Fruit fly (Drosophila melanogaster) whole organism, wandering third instar larva: ENCODE data around the gene Ahcy.
A peak's percentile ranks its signal among the peaks of the same experiment; 100 is the strongest.

Experiments used
- Abd-B ChIP-seq: fragments of >200 bp; optimal IDR thresholded peaks from 2 replicates; lab custom pipeline; 2017; ENCODE audit warnings: missing biosample characterization, missing genetic modification characterization
- CG32264 ChIP-seq: fragments of 200-800 bp; sonication (Bioruptor generic); optimal IDR thresholded peaks from 2 replicates; lab custom pipeline; 2016; ENCODE audit warnings: missing biosample characterization, missing genetic modification characterization
- CG9705 ChIP-seq: fragments of 200-800 bp; sonication (Bioruptor generic); optimal IDR thresholded peaks from 2 replicates; lab custom pipeline; 2018; ENCODE audit warnings: missing biosample characterization, mild to moderate bottlenecking, missing genetic modification characterization
- CrebA ChIP-seq: fragments of 200-800 bp; sonication (Bioruptor generic); optimal IDR thresholded peaks from 2 replicates; lab custom pipeline; 2016; ENCODE audit warnings: missing biosample characterization, mild to moderate bottlenecking, missing genetic modification characterization, borderline replicate concordance
- Dfd ChIP-seq: fragments of >200 bp; optimal IDR thresholded peaks from 2 replicates; lab custom pipeline; 2017; ENCODE audit warnings: missing biosample characterization, missing genetic modification characterization
- Dif ChIP-seq: fragments of 200-275, 200-300 bp; sonication (Bioruptor generic); optimal IDR thresholded peaks from 2 replicates; lab custom pipeline; 2018; ENCODE audit warnings: missing biosample characterization, missing genetic modification characterization; ENCODE audit not compliant: partially characterized antibody
- GATAd ChIP-seq: sonication (Bioruptor generic); optimal IDR thresholded peaks from 2 replicates; lab custom pipeline; 2016; ENCODE audit warnings: missing biosample characterization, missing genetic modification characterization
- HLH106 ChIP-seq: fragments of 200-800 bp; optimal IDR thresholded peaks from 3 replicates; lab custom pipeline; 2019; ENCODE audit warnings: missing biosample characterization, mild to moderate bottlenecking, missing genetic modification characterization, moderate library complexity
- Hnf4 ChIP-seq: fragments of 200-800 bp; sonication (Bioruptor generic); optimal IDR thresholded peaks from 2 replicates; lab custom pipeline; 2016; ENCODE audit warnings: missing biosample characterization, mild to moderate bottlenecking, missing genetic modification characterization
- Hr78 ChIP-seq: fragments of >200 bp; optimal IDR thresholded peaks from 2 replicates; lab custom pipeline; 2017; ENCODE audit warnings: missing biosample characterization, missing genetic modification characterization
- Hr83 ChIP-seq: fragments of 200-300 bp; sonication (Bioruptor generic); optimal IDR thresholded peaks from 2 replicates; lab custom pipeline; 2016; ENCODE audit warnings: missing biosample characterization, mild to moderate bottlenecking, missing genetic modification characterization, moderate library complexity; ENCODE audit not compliant: poor library complexity, severe bottlenecking
- Jra ChIP-seq: sonication (Bioruptor generic); optimal IDR thresholded peaks from 2 replicates; lab custom pipeline; 2016; ENCODE audit warnings: missing biosample characterization, missing genetic modification characterization
- Mio ChIP-seq: sonication (Bioruptor generic); optimal IDR thresholded peaks from 2 replicates; lab custom pipeline; 2016; ENCODE audit warnings: missing biosample characterization, missing genetic modification characterization
- Myc ChIP-seq: fragments of >200 bp; optimal IDR thresholded peaks from 2 replicates; lab custom pipeline; 2017
- N ChIP-seq: fragments of >200 bp; optimal IDR thresholded peaks from 2 replicates; lab custom pipeline; 2018; ENCODE audit warnings: missing biosample characterization, missing external identifiers, missing genetic modification characterization
- OdsH ChIP-seq: fragments of 200-800 bp; sonication (Bioruptor generic); optimal IDR thresholded peaks from 2 replicates; lab custom pipeline; 2016; ENCODE audit warnings: missing biosample characterization, mild to moderate bottlenecking, missing genetic modification characterization
- Rel ChIP-seq, 2 experiments: fragments of 200-800 bp; sonication (Bioruptor generic) in 1 of 2; optimal IDR thresholded peaks; 2 replicates in 1 of 2; 3 replicates in 1 of 2; lab custom pipeline; 2016 to 2019; ENCODE audit warnings: mild to moderate bottlenecking in 2 of 2, missing biosample characterization in 2 of 2, missing genetic modification characterization in 2 of 2, moderate library complexity in 1 of 2
- Sp1 ChIP-seq: fragments of 200-800 bp; sonication (Bioruptor generic); optimal IDR thresholded peaks from 3 replicates; lab custom pipeline; 2019; ENCODE audit warnings: missing biosample characterization, mild to moderate bottlenecking, missing genetic modification characterization, moderate library complexity
- Vsx2 ChIP-seq: fragments of 200-300, 225-300 bp; sonication (Bioruptor generic); optimal IDR thresholded peaks from 2 replicates; lab custom pipeline; 2018; ENCODE audit warnings: missing biosample characterization, missing genetic modification characterization; ENCODE audit not compliant: partially characterized antibody
- br ChIP-seq: fragments of 200-800 bp; sonication (Bioruptor generic); optimal IDR thresholded peaks from 2 replicates; lab custom pipeline; 2016; ENCODE audit warnings: missing biosample characterization, missing genetic modification characterization
- brk ChIP-seq: fragments of 200-800 bp; sonication (Bioruptor generic); optimal IDR thresholded peaks from 2 replicates; lab custom pipeline; 2016; ENCODE audit warnings: missing biosample characterization, mild to moderate bottlenecking, missing genetic modification characterization
- dl ChIP-seq, 2 experiments: fragments of 175-275, 200-275 bp in 1 of 2; fragments of 200-275 bp in 1 of 2; sonication (Bioruptor generic); optimal IDR thresholded peaks; lab custom pipeline; 2018; ENCODE audit warnings: mild to moderate bottlenecking in 2 of 2, missing biosample characterization in 2 of 2, missing genetic modification characterization in 2 of 2, moderate library complexity in 2 of 2; ENCODE audit not compliant: partially characterized antibody in 2 of 2, insufficient read depth in 1 of 2
- dmrt93B ChIP-seq: fragments of 200-800 bp; sonication (Bioruptor generic); optimal IDR thresholded peaks from 2 replicates; lab custom pipeline; 2018; ENCODE audit warnings: missing biosample characterization, mild to moderate bottlenecking, missing genetic modification characterization
- dsf ChIP-seq: sonication (Bioruptor generic); optimal IDR thresholded peaks from 2 replicates; lab custom pipeline; 2016; ENCODE audit warnings: missing biosample characterization, missing genetic modification characterization, borderline replicate concordance
- ey ChIP-seq: fragments of 200-800 bp; sonication (Bioruptor generic); optimal IDR thresholded peaks from 2 replicates; lab custom pipeline; 2016; ENCODE audit warnings: missing biosample characterization, missing genetic modification characterization
- foxo ChIP-seq, 2 experiments: fragments of 200-800 bp; sonication (Bioruptor generic); optimal IDR thresholded peaks; 2 replicates in 1 of 2; 3 replicates in 1 of 2; lab custom pipeline; 2016 to 2017; ENCODE audit warnings: missing biosample characterization in 2 of 2, missing genetic modification characterization in 2 of 2
- fru ChIP-seq: fragments of 200-800 bp; sonication (Bioruptor generic); optimal IDR thresholded peaks from 3 replicates; lab custom pipeline; 2016; ENCODE audit warnings: missing biosample characterization, mild to moderate bottlenecking, missing genetic modification characterization
- h ChIP-seq: fragments of 200-800 bp; sonication (Bioruptor generic); optimal IDR thresholded peaks from 3 replicates; lab custom pipeline; 2016; ENCODE audit warnings: missing biosample characterization, mild to moderate bottlenecking, missing genetic modification characterization
- jim ChIP-seq: fragments of 175-275, 200-325 bp; sonication (Bioruptor generic); optimal IDR thresholded peaks from 2 replicates; lab custom pipeline; 2016; ENCODE audit warnings: missing biosample characterization, mild to moderate bottlenecking, missing genetic modification characterization
- lola ChIP-seq: fragments of >200 bp; optimal IDR thresholded peaks from 2 replicates; lab custom pipeline; 2017; ENCODE audit warnings: missing biosample characterization, missing genetic modification characterization
- pan ChIP-seq: fragments of >200 bp; optimal IDR thresholded peaks from 2 replicates; lab custom pipeline; 2017
- psq ChIP-seq: fragments of 200-800 bp; sonication (Bioruptor generic); optimal IDR thresholded peaks from 3 replicates; lab custom pipeline; 2017; ENCODE audit warnings: missing biosample characterization, mild to moderate bottlenecking, missing genetic modification characterization, moderate library complexity
- rgr ChIP-seq: fragments of 200-800 bp; sonication (Bioruptor generic); optimal IDR thresholded peaks from 3 replicates; lab custom pipeline; 2016; ENCODE audit warnings: missing biosample characterization, mild to moderate bottlenecking, missing genetic modification characterization
- sage ChIP-seq: fragments of 200-800 bp; sonication (Bioruptor generic); optimal IDR thresholded peaks from 2 replicates; lab custom pipeline; 2016; ENCODE audit warnings: missing biosample characterization, mild to moderate bottlenecking, missing genetic modification characterization
- sv ChIP-seq: fragments of 200-800 bp; sonication (Bioruptor generic); optimal IDR thresholded peaks from 3 replicates; lab custom pipeline; 2016; ENCODE audit warnings: missing biosample characterization, missing genetic modification characterization
- tai ChIP-seq: sonication (Bioruptor generic); optimal IDR thresholded peaks from 2 replicates; lab custom pipeline; 2016; ENCODE audit warnings: missing biosample characterization, missing genetic modification characterization
- usp ChIP-seq: fragments of >200 bp; optimal IDR thresholded peaks from 2 replicates; lab custom pipeline; 2017; ENCODE audit warnings: missing biosample characterization, missing genetic modification characterization
- woc ChIP-seq: sonication (Bioruptor generic); optimal IDR thresholded peaks from 2 replicates; lab custom pipeline; 2016; ENCODE audit warnings: missing biosample characterization, mild to moderate bottlenecking, missing genetic modification characterization

Ahcy gene

dm6 chrX:15448809-15449208 is 1.3 kb upstream of the Ahcy start:
- peak; percentile 2 for TF ChIP-seq ey (GFP tag; lab: Kevin White, UChicago)
- TF ChIP-seq tai (GFP tag; lab: Kevin White, UChicago) = no peak

- TF ChIP-seq sv (GFP tag; lab: Kevin White, UChicago) = no peak
- no peak for TF ChIP-seq HLH106 (tag; lab: Kevin White, UChicago)
- TF ChIP-seq Hr78 (GFP tag; lab: Kevin White, UChicago) = no peak
- TF ChIP-seq CG32264 (GFP tag; lab: Kevin White, UChicago) = no peak
- TF ChIP-seq Myc (lab: Kevin White, UChicago) = no peak
- no peak for TF ChIP-seq Mio (GFP tag; lab: Kevin White, UChicago)
- TF ChIP-seq dl (GFP tag; optimal IDR thresholded peaks at IDR 0.05; lab: Kevin White, UChicago; ENCODE audit: insufficient read depth in 1 of 2, partially characterized antibody in 2 of 2) = no peak
- TF ChIP-seq Jra (GFP tag; lab: Kevin White, UChicago) = no peak
- no peak for TF ChIP-seq usp (GFP tag; lab: Kevin White, UChicago)
- TF ChIP-seq psq (GFP tag; lab: Kevin White, UChicago) = no peak
- no peak for TF ChIP-seq Dfd (GFP tag; lab: Kevin White, UChicago)
- TF ChIP-seq GATAd (GFP tag; lab: Kevin White, UChicago) = no peak
- TF ChIP-seq Hr83 (GFP tag; lab: Kevin White, UChicago) = no peak
- TF ChIP-seq ey (GFP tag; lab: Kevin White, UChicago) = no peak
- no peak for TF ChIP-seq foxo (GFP tag; optimal IDR thresholded peaks at IDR 0.05; lab: Kevin White, UChicago)
- TF ChIP-seq N (GFP tag; lab: Kevin White, UChicago) = no peak
- TF ChIP-seq Dif (GFP tag; lab: Kevin White, UChicago) = no peak
These were observed 225 bp downstream of the Ahcy start for dm6 chrX:15450327-15450644.

DNA sequence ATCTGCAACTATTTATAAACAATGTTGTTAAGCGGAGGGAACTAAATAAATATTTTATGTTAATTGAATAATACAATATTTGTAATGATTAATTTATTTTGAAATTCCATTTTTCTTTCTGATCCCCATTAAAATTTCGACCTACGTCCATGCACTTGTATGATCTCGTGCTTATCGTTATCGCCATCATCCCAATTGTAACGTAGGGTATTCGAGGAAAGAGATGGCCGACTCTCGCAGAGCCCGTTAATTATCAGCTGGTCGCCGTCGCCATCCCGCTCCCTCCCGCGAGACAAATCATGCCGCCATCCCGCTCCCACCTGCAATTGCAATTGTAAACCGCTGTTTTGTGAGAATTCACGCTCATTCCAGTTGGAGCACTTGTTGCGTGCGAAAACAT is 3.1 kb downstream of the Ahcy start, which contains the start of gene CG11655:
Gene CG11655 (plus strand): TSS at position 351 of the 400 bp plus-strand sequence.
- peak; percentile 21 for TF ChIP-seq ey (GFP tag; lab: Kevin White, UChicago)
- TF ChIP-seq Hr78 (GFP tag; lab: Kevin White, UChicago) = no peak
- no peak for TF ChIP-seq Jra (GFP tag; lab: Kevin White, UChicago)
- peak; percentile 54 for TF ChIP-seq HLH106 (tag; lab: Kevin White, UChicago)
- no peak for TF ChIP-seq CG32264 (GFP tag; lab: Kevin White, UChicago)
- TF ChIP-seq psq (GFP tag; lab: Kevin White, UChicago) = peak; percentile 45
- no peak for TF ChIP-seq usp (GFP tag; lab: Kevin White, UChicago)
- TF ChIP-seq woc (GFP tag; lab: Kevin White, UChicago) = no peak
- TF ChIP-seq jim = no peak
- TF ChIP-seq Hnf4 = no peak
- TF ChIP-seq brk (GFP tag; lab: Kevin White, UChicago) = no peak
- TF ChIP-seq br (GFP tag; lab: Kevin White, UChicago) = no peak
- TF ChIP-seq Sp1 (GFP tag; lab: Kevin White, UChicago) = peak; percentile 44
- TF ChIP-seq Abd-B (GFP tag; lab: Kevin White, UChicago) = no peak
- no peak for TF ChIP-seq GATAd (GFP tag; lab: Kevin White, UChicago)
- TF ChIP-seq dmrt93B (GFP tag; lab: Kevin White, UChicago) = no peak
- no peak for TF ChIP-seq sage (GFP tag; lab: Kevin White, UChicago)
- no peak for TF ChIP-seq CrebA
- TF ChIP-seq Myc (lab: Kevin White, UChicago) = peak; percentile 3
- no peak for TF ChIP-seq tai (GFP tag; lab: Kevin White, UChicago)
- TF ChIP-seq Vsx2 = no peak
- no peak for TF ChIP-seq dsf
- TF ChIP-seq Dfd (GFP tag; lab: Kevin White, UChicago) = no peak
- peak in 1 of 2 experiments; percentile 68 for TF ChIP-seq foxo (GFP tag; optimal IDR thresholded peaks at IDR 0.05; lab: Kevin White, UChicago)
- TF ChIP-seq Rel (GFP tag; optimal IDR thresholded peaks at IDR 0.05; lab: Kevin White, UChicago) = no peak
- TF ChIP-seq Rel (tag; optimal IDR thresholded peaks at IDR 0.05; lab: Kevin White, UChicago) = peak; percentile 48
- no peak for TF ChIP-seq sv (GFP tag; lab: Kevin White, UChicago)
- no peak for TF ChIP-seq dl (GFP tag; optimal IDR thresholded peaks at IDR 0.05; lab: Kevin White, UChicago; ENCODE audit: insufficient read depth in 1 of 2, partially characterized antibody in 2 of 2)
- no peak for TF ChIP-seq lola
- TF ChIP-seq N (GFP tag; lab: Kevin White, UChicago) = no peak
- TF ChIP-seq rgr = peak; percentile 57
- no peak for TF ChIP-seq Hr83 (GFP tag; lab: Kevin White, UChicago)
- no peak for TF ChIP-seq Dif (GFP tag; lab: Kevin White, UChicago)
- TF ChIP-seq OdsH (GFP tag; lab: Kevin White, UChicago) = peak; percentile 43
- TF ChIP-seq h (GFP tag; lab: Kevin White, UChicago) = peak; percentile 59
- no peak for TF ChIP-seq Mio (GFP tag; lab: Kevin White, UChicago)
- peak; percentile 6 for TF ChIP-seq CG9705 (GFP tag; lab: Kevin White, UChicago)
- no peak for TF ChIP-seq pan (lab: Kevin White, UChicago)
- TF ChIP-seq fru = peak; percentile 53
